Fruit fly (Drosophila melanogaster): Measurements from ENCODE around the gene CG32037.
A peak's percentile ranks its signal among the peaks of the same experiment; 100 is the strongest.

CG32037 gene

dm6 chr3L:9466595-9466994 is 25.4 kb downstream of the CG32037 start (continued):
- TF ChIP-seq trh (GFP tag; optimal IDR thresholded peaks at IDR 0.05) (no peak), gsb (GFP tag; IDR thresholded peaks at IDR 0.05) (no peak), ash1 (GFP tag; optimal IDR thresholded peaks at IDR 0.05) (no peak), Hsf (GFP tag; optimal IDR thresholded peaks at IDR 0.05) (peak; percentile 8), en (GFP tag; optimal IDR thresholded peaks at IDR 0.05) (no peak), CG34376 (GFP tag; optimal IDR thresholded peaks at IDR 0.05) (peak; percentile 37), Dfd (GFP tag; optimal IDR thresholded peaks at IDR 0.05) (no peak), gem (tag; optimal IDR thresholded peaks at IDR 0.05) (peak; percentile 64)

- TF ChIP-seq CG34376 (GFP tag; optimal IDR thresholded peaks at IDR 0.05) (no peak), Hsf (GFP tag; optimal IDR thresholded peaks at IDR 0.05) (no peak), CG1603 (tag; optimal IDR thresholded peaks at IDR 0.05) (no peak), CG17912 (GFP tag; optimal IDR thresholded peaks at IDR 0.05) (no peak), CG10543 (GFP tag; optimal IDR thresholded peaks at IDR 0.05) (peak; percentile 50), Med (GFP tag) (peak; percentile 86), CG12299 (tag; optimal IDR thresholded peaks at IDR 0.05) (no peak), CG30403 (GFP tag; optimal IDR thresholded peaks at IDR 0.05) (no peak), Sry-δ (GFP tag; optimal IDR thresholded peaks at IDR 0.05) (no peak), sug (tag; optimal IDR thresholded peaks at IDR 0.05) (peak; percentile 76), en (GFP tag; optimal IDR thresholded peaks at IDR 0.05) (no peak), CG4707 (GFP tag; optimal IDR thresholded peaks at IDR 0.05) (no peak), Lhr (GFP tag; optimal IDR thresholded peaks at IDR 0.05) (no peak), sens (GFP tag) (peak; percentile 31), ttk (GFP tag; IDR thresholded peaks at IDR 0.05) (0 out of 2 replicates have a peak, but pooled peaks have one; percentile 52), CG8478 (optimal IDR thresholded peaks at IDR 0.05) (peak; percentile 77), CG4360 (GFP tag; IDR thresholded peaks at IDR 0.05) (peak; percentile 75), CG12071 (GFP tag; optimal IDR thresholded peaks at IDR 0.05) (peak; percentile 22), BtbVII (GFP tag; optimal IDR thresholded peaks at IDR 0.05) (no peak), Side (GFP tag; optimal IDR thresholded peaks at IDR 0.05) (peak; percentile 1), abd-A (tag; optimal IDR thresholded peaks at IDR 0.05) (peak; percentile 99), toy (GFP tag; IDR thresholded peaks at IDR 0.05) (no peak), Ets65A (GFP tag) (peak; percentile 76), fd64A (GFP tag; optimal IDR thresholded peaks at IDR 0.05) (no peak), H15 (GFP tag; IDR thresholded peaks at IDR 0.05) (no peak; the same call in 2 of the 3 replicates), bowl (GFP tag; IDR thresholded peaks at IDR 0.05) (no peak), CG32767 (GFP tag; IDR thresholded peaks at IDR 0.05) (0 out of 2 replicates have a peak, but pooled peaks have one; percentile 28), CG31441 (GFP tag; IDR thresholded peaks at IDR 0.05) (no peak), CG17186 (GFP tag; optimal IDR thresholded peaks at IDR 0.05) (no peak), CG32772 (GFP tag; IDR thresholded peaks at IDR 0.05) (no peak), chm (GFP tag; IDR thresholded peaks at IDR 0.05) (no peak), stwl (tag; optimal IDR thresholded peaks at IDR 0.05) (no peak), bab2 (GFP tag; optimal IDR thresholded peaks at IDR 0.05) (no peak), br (optimal IDR thresholded peaks at IDR 0.05) (no peak), Trl (optimal IDR thresholded peaks at IDR 0.05) (peak; percentile 83 to 84), Trl (GFP tag; optimal IDR thresholded peaks at IDR 0.05) (no peak), CG3163 (GFP tag; optimal IDR thresholded peaks at IDR 0.05) (peak; percentile 11), Mad (GFP tag; optimal IDR thresholded peaks at IDR 0.05) (no peak), hbn (GFP tag; IDR thresholded peaks at IDR 0.05; ENCODE audit: partially characterized antibody) (peak; percentile 23; the same call in 1 of the 2 replicates), CG12104 (GFP tag; optimal IDR thresholded peaks at IDR 0.05) (no peak), Dbx (GFP tag; IDR thresholded peaks at IDR 0.05) (0 out of 3 replicates have a peak, but pooled peaks have one; percentile 16), CG4730 (GFP tag; IDR thresholded peaks at IDR 0.05) (no peak), bbx (GFP tag; IDR thresholded peaks at IDR 0.05; ENCODE audit: partially characterized antibody) (peak; percentile 31; the same call in 1 of the 2 replicates), crol (GFP tag; IDR thresholded peaks at IDR 0.05) (peak; percentile 91), CG4328 (GFP tag; optimal IDR thresholded peaks at IDR 0.05) (peak; percentile 38), ranshi (GFP tag; IDR thresholded peaks at IDR 0.05) (no peak)
Observed at dm6 chr3L:9465652-9466244, 26.3 kb downstream of the CG32037 start.

Measured in whole organism, embryonic.